Fruit fly (Drosophila melanogaster): ENCODE results near the gene CG10866.

Gene CG10866

DNA sequence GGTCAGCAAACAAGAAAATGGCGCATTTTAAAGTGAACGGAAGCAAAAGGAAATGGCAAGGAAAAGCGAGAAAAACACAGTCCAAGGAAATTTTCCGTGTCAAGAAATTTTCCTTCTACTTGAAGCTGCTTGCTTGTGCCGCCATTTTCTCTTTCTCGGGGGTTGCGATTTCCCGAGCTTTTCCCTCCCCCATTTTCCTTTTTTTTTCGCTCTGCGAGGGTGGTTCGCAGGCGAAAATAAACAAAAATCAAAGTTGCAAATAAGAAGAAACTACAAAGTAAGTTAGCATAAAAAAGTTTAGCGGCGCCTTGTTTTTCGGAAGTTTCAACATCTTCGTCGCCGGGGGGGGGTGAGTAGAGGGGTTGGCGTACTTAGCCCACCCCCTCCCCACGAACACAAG lies 50.4 kb downstream of the CG10866 start:
- TF ChIP-seq Pif1B (GFP tag; optimal IDR thresholded peaks at IDR 0.05): no peak
- TF ChIP-seq rn (GFP tag; IDR thresholded peaks at IDR 0.05): no peak
- TF ChIP-seq Ets98B (GFP tag; IDR thresholded peaks at IDR 0.05): no peak
- no peak for TF ChIP-seq CG8159 (tag; optimal IDR thresholded peaks at IDR 0.05)
- no peak for TF ChIP-seq fd96Ca (GFP tag; IDR thresholded peaks at IDR 0.05)
- TF ChIP-seq CG32121 (GFP tag; IDR thresholded peaks at IDR 0.05): no peak
- TF ChIP-seq CG34367 (tag; optimal IDR thresholded peaks at IDR 0.05): no peak
- no peak for TF ChIP-seq CG9948 (tag; optimal IDR thresholded peaks at IDR 0.05)
- TF ChIP-seq CG13204 (GFP tag; optimal IDR thresholded peaks at IDR 0.05): no peak
- no peak for TF ChIP-seq CG12605 (GFP tag; IDR thresholded peaks at IDR 0.05)
- no peak for TF ChIP-seq CG15710 (tag; optimal IDR thresholded peaks at IDR 0.05)
- TF ChIP-seq CG4496 (GFP tag; IDR thresholded peaks at IDR 0.05): no peak
- TF ChIP-seq CG17806 (tag; optimal IDR thresholded peaks at IDR 0.05): no peak
- no peak for TF ChIP-seq Pif1A (GFP tag; optimal IDR thresholded peaks at IDR 0.05)
